Fruit fly (Drosophila melanogaster) whole organism, embryonic: ENCODE results near the gene CG6094.
A peak's percentile ranks its signal among the peaks of the same experiment; 100 is the strongest.

Experiments
- Adf1 ChIP-seq: fragments of 200-800 bp; sonication (Bioruptor generic); IDR thresholded peaks from 2 replicates; pipeline ENCODE4 v1.3.6; 2022; ENCODE audit warnings: missing biosample characterization, missing genetic modification characterization
- BtbVII ChIP-seq: fragments of 200-800 bp; sonication (Bioruptor generic); optimal IDR thresholded peaks from 3 replicates; lab custom pipeline; 2017; ENCODE audit warnings: missing biosample characterization, mild to moderate bottlenecking, missing genetic modification characterization
- CG10274 ChIP-seq: fragments of 200-800 bp; sonication (Bioruptor generic); optimal IDR thresholded peaks from 3 replicates; lab custom pipeline; 2017; ENCODE audit warnings: missing biosample characterization, mild to moderate bottlenecking, missing genetic modification characterization
- CG10366 ChIP-seq: fragments of 200-800 bp; sonication (Bioruptor generic); IDR thresholded peaks from 2 replicates; pipeline ENCODE4 v1.3.6; 2022; ENCODE audit warnings: missing biosample characterization, missing genetic modification characterization
- CG12155 ChIP-seq: fragments of 200-800 bp; sonication (Bioruptor generic); optimal IDR thresholded peaks from 3 replicates; lab custom pipeline; 2016; ENCODE audit warnings: missing biosample characterization, missing genetic modification characterization
- CG13123 ChIP-seq: fragments of 200-800 bp; sonication (Bioruptor generic); optimal IDR thresholded peaks from 2 replicates; lab custom pipeline; 2016; ENCODE audit warnings: missing biosample characterization, missing genetic modification characterization
- CG15479 ChIP-seq: fragments of 200-800 bp; sonication (Bioruptor generic); optimal IDR thresholded peaks from 3 replicates; lab custom pipeline; 2019; ENCODE audit warnings: missing biosample characterization, mild to moderate bottlenecking, missing genetic modification characterization, moderate library complexity
- CG16815 ChIP-seq: fragments of 200-800 bp; sonication (Bioruptor generic); optimal IDR thresholded peaks from 3 replicates; lab custom pipeline; 2017; ENCODE audit warnings: missing biosample characterization, mild to moderate bottlenecking, missing genetic modification characterization
- CG17328 ChIP-seq: fragments of 200-800 bp; sonication (Bioruptor generic); IDR thresholded peaks from 2 replicates; pipeline ENCODE4 v1.3.6; 2022; ENCODE audit warnings: missing biosample characterization, missing genetic modification characterization
- CG17912 ChIP-seq: fragments of 200-800 bp; sonication (Bioruptor generic); optimal IDR thresholded peaks from 2 replicates; lab custom pipeline; 2018; ENCODE audit warnings: missing biosample characterization, mild to moderate bottlenecking, missing genetic modification characterization
- CG3163 ChIP-seq: fragments of 200-800 bp; sonication (Bioruptor generic); optimal IDR thresholded peaks from 3 replicates; lab custom pipeline; 2016; ENCODE audit warnings: missing biosample characterization, missing genetic modification characterization
- CG34422 ChIP-seq: fragments of 200-800 bp; sonication (Bioruptor generic); IDR thresholded peaks from 3 replicates; pipeline ENCODE4 v1.3.6; 2022; ENCODE audit warnings: missing biosample characterization, missing genetic modification characterization
- CG4404 ChIP-seq: fragments of 200-800 bp; sonication (Bioruptor generic); IDR thresholded peaks from 2 replicates; pipeline ENCODE4 v1.3.6; 2022; ENCODE audit warnings: missing biosample characterization, missing genetic modification characterization
- CG7963 ChIP-seq: fragments of 200-800 bp; sonication (Bioruptor generic); IDR thresholded peaks from 3 replicates; pipeline ENCODE4 v1.3.6; 2022; ENCODE audit warnings: missing biosample characterization, missing genetic modification characterization; ENCODE audit not compliant: partially characterized antibody
- CG9609 ChIP-seq: fragments of 200-800 bp; sonication (Bioruptor generic); optimal IDR thresholded peaks from 3 replicates; lab custom pipeline; 2016; ENCODE audit warnings: missing biosample characterization, missing genetic modification characterization
- CHES-1-like ChIP-seq: fragments of 200-800 bp; sonication (Bioruptor generic); optimal IDR thresholded peaks from 2 replicates; lab custom pipeline; 2016; ENCODE audit warnings: missing biosample characterization, missing genetic modification characterization
- Gsc ChIP-seq: fragments of 200-800 bp; sonication (Bioruptor generic); IDR thresholded peaks from 2 replicates; pipeline ENCODE4 v1.3.6; 2022; ENCODE audit warnings: missing biosample characterization, missing genetic modification characterization
- H15 ChIP-seq: fragments of 200-800 bp; sonication (Bioruptor generic); IDR thresholded peaks from 3 replicates; pipeline ENCODE4 v1.3.6; 2022; ENCODE audit warnings: missing biosample characterization, missing genetic modification characterization
- HLH3B ChIP-seq: fragments of 200-800 bp; sonication (Bioruptor generic); IDR thresholded peaks from 2 replicates; pipeline ENCODE4 v1.3.6; 2022; ENCODE audit warnings: missing biosample characterization, missing genetic modification characterization
- HLHmδ ChIP-seq: fragments of 200-800 bp; sonication (Bioruptor generic); optimal IDR thresholded peaks from 2 replicates; lab custom pipeline; 2018; ENCODE audit warnings: missing biosample characterization, mild to moderate bottlenecking, missing genetic modification characterization, moderate library complexity
- Mes4 ChIP-seq: fragments of 200-800 bp; sonication (Bioruptor generic); optimal IDR thresholded peaks from 2 replicates; lab custom pipeline; 2016; ENCODE audit warnings: missing biosample characterization, missing genetic modification characterization
- Oaz ChIP-seq: fragments of 200-800 bp; sonication (Bioruptor generic); IDR thresholded peaks from 2 replicates; pipeline ENCODE4 v1.3.6; 2022; ENCODE audit warnings: missing biosample characterization, missing genetic modification characterization
- Opbp ChIP-seq: fragments of 200-800 bp; sonication (Bioruptor generic); IDR thresholded peaks from 3 replicates; pipeline ENCODE4 v1.3.6; 2022; ENCODE audit warnings: missing biosample characterization, missing genetic modification characterization; ENCODE audit not compliant: partially characterized antibody
- PHDP ChIP-seq: fragments of 200-800 bp; sonication (Bioruptor generic); optimal IDR thresholded peaks from 3 replicates; lab custom pipeline; 2018; ENCODE audit warnings: missing biosample characterization, mild to moderate bottlenecking, missing genetic modification characterization, moderate library complexity
- Rfx ChIP-seq: fragments of 200-800 bp; sonication (Bioruptor generic); IDR thresholded peaks from 2 replicates; pipeline ENCODE4 v1.3.6; 2022; ENCODE audit warnings: missing biosample characterization, missing genetic modification characterization
- TFAM ChIP-seq: fragments of 200-800 bp; sonication (Bioruptor generic); optimal IDR thresholded peaks from 2 replicates; lab custom pipeline; 2017; ENCODE audit warnings: missing biosample characterization, missing genetic modification characterization, inconsistent platforms
- Taf1 ChIP-seq: fragments of 200-800 bp; sonication (Bioruptor generic); IDR thresholded peaks from 2 replicates; pipeline ENCODE4 v1.3.6; 2022; ENCODE audit warnings: missing biosample characterization, missing genetic modification characterization
- Tbp ChIP-seq: fragments of >200 bp; optimal IDR thresholded peaks from 2 replicates; lab custom pipeline; 2018; ENCODE audit warnings: missing biosample characterization, missing genetic modification characterization
- ara ChIP-seq: fragments of 200-800 bp; sonication (Bioruptor generic); IDR thresholded peaks from 2 replicates; pipeline ENCODE4 v1.3.6; 2022; ENCODE audit warnings: missing biosample characterization, missing genetic modification characterization
- bcd ChIP-seq: fragments of 200-800 bp; sonication (Bioruptor generic); optimal IDR thresholded peaks from 2 replicates; lab custom pipeline; 2017; ENCODE audit warnings: missing biosample characterization, mild to moderate bottlenecking, missing genetic modification characterization
- bowl ChIP-seq: fragments of 200-800 bp; sonication (Bioruptor generic); IDR thresholded peaks from 2 replicates; pipeline ENCODE4 v1.3.6; 2022; ENCODE audit warnings: missing biosample characterization, missing genetic modification characterization
- crc ChIP-seq: fragments of 200-800 bp; sonication (Bioruptor generic); optimal IDR thresholded peaks from 2 replicates; lab custom pipeline; 2016; ENCODE audit warnings: missing biosample characterization, missing genetic modification characterization
- dati ChIP-seq: fragments of 200-800 bp; sonication (Bioruptor generic); IDR thresholded peaks from 2 replicates; pipeline ENCODE4 v1.3.6; 2022; ENCODE audit warnings: missing biosample characterization, missing genetic modification characterization
- esg ChIP-seq: fragments of 200-800 bp; sonication (Bioruptor generic); conservative IDR thresholded peaks from 2 replicates; pipeline ENCODE4 v1.3.6; 2022; ENCODE audit warnings: missing biosample characterization, missing genetic modification characterization
- exex ChIP-seq: fragments of 200-800 bp; sonication (Bioruptor generic); optimal IDR thresholded peaks from 4 replicates; lab custom pipeline; 2018; ENCODE audit warnings: missing biosample characterization, mild to moderate bottlenecking, missing genetic modification characterization, moderate library complexity
- eyg ChIP-seq: fragments of 200-800 bp; sonication (Bioruptor generic); optimal IDR thresholded peaks from 3 replicates; lab custom pipeline; 2016; ENCODE audit warnings: missing biosample characterization, missing genetic modification characterization
- fd3F ChIP-seq: fragments of 200-800 bp; sonication (Bioruptor generic); optimal IDR thresholded peaks from 2 replicates; lab custom pipeline; 2018; ENCODE audit warnings: missing biosample characterization, mild to moderate bottlenecking, missing genetic modification characterization, moderate library complexity
- gem ChIP-seq: fragments of 200-800 bp; sonication (Bioruptor generic); optimal IDR thresholded peaks from 2 replicates; lab custom pipeline; 2019; ENCODE audit warnings: missing biosample characterization, mild to moderate bottlenecking, missing genetic modification characterization, moderate library complexity
- grau ChIP-seq: fragments of 200-800 bp; optimal IDR thresholded peaks from 3 replicates; lab custom pipeline; 2019; ENCODE audit warnings: missing biosample characterization, mild to moderate bottlenecking, missing genetic modification characterization, moderate library complexity
- hbn ChIP-seq: fragments of 200-800 bp; sonication (Bioruptor generic); IDR thresholded peaks from 2 replicates; pipeline ENCODE4 v1.3.6; 2022; ENCODE audit warnings: missing biosample characterization, missing genetic modification characterization; ENCODE audit not compliant: partially characterized antibody
- jing ChIP-seq: fragments of 200-800 bp; sonication (Bioruptor generic); optimal IDR thresholded peaks from 2 replicates; lab custom pipeline; 2018; ENCODE audit warnings: missing biosample characterization, mild to moderate bottlenecking, missing genetic modification characterization
- kni ChIP-seq: fragments of 200-800 bp; sonication (Bioruptor generic); optimal IDR thresholded peaks from 3 replicates; lab custom pipeline; 2017; ENCODE audit warnings: mild to moderate bottlenecking, missing biosample characterization, missing genetic modification reagents, missing genetic modification characterization
- nerfin-1 ChIP-seq: fragments of 200-800 bp; sonication (Bioruptor generic); optimal IDR thresholded peaks from 3 replicates; lab custom pipeline; 2019; ENCODE audit warnings: missing biosample characterization, mild to moderate bottlenecking, missing genetic modification characterization, moderate library complexity
- pros ChIP-seq: fragments of 200-800 bp; sonication (Bioruptor generic); optimal IDR thresholded peaks from 3 replicates; lab custom pipeline; 2019; ENCODE audit warnings: missing biosample characterization, mild to moderate bottlenecking, missing genetic modification characterization, moderate library complexity
- rib ChIP-seq: fragments of 200-800 bp; sonication (Bioruptor generic); IDR thresholded peaks from 2 replicates; pipeline ENCODE4 v1.3.6; 2022; ENCODE audit warnings: missing biosample characterization, missing genetic modification characterization
- salm ChIP-seq: fragments of 200-800 bp; sonication (Bioruptor generic); optimal IDR thresholded peaks from 2 replicates; lab custom pipeline; 2018; ENCODE audit warnings: missing biosample characterization, mild to moderate bottlenecking, missing genetic modification characterization
- slp2 ChIP-seq: fragments of 200-800 bp; sonication (Bioruptor generic); optimal IDR thresholded peaks from 2 replicates; lab custom pipeline; 2016; ENCODE audit warnings: missing biosample characterization, missing genetic modification characterization
- stwl ChIP-seq: fragments of 200-800 bp; sonication (Bioruptor generic); optimal IDR thresholded peaks from 3 replicates; lab custom pipeline; 2018; ENCODE audit warnings: missing biosample characterization, mild to moderate bottlenecking, missing genetic modification characterization, moderate library complexity
- tll ChIP-seq, 2 experiments: fragments of 200-800 bp in 1 of 2; fragments of >200 bp in 1 of 2; sonication (Bioruptor generic) in 1 of 2; optimal IDR thresholded peaks; 2 replicates each; lab custom pipeline; 2017 to 2019; ENCODE audit warnings: missing biosample characterization in 2 of 2, missing genetic modification characterization in 2 of 2, mild to moderate bottlenecking in 1 of 2, moderate library complexity in 1 of 2
- unc-4 ChIP-seq: fragments of 200-800 bp; sonication (Bioruptor generic); IDR thresholded peaks from 2 replicates; pipeline ENCODE4 v1.3.6; 2022; ENCODE audit warnings: missing biosample characterization, missing genetic modification characterization; ENCODE audit not compliant: partially characterized antibody
- zen ChIP-seq: fragments of 200-800 bp; sonication (Bioruptor generic); optimal IDR thresholded peaks from 3 replicates; lab custom pipeline; 2018; ENCODE audit warnings: missing biosample characterization, mild to moderate bottlenecking, missing genetic modification characterization, moderate library complexity

The CG6094 gene

dm6 chr2L:10468388-10468787, 38.5 kb upstream of the CG6094 start (continued):
- TF ChIP-seq CG15479 (GFP tag; lab: Kevin White, UChicago) (no peak), CG17912 (GFP tag; lab: Kevin White, UChicago) (no peak), CG13123 (no peak), BtbVII (GFP tag; lab: Kevin White, UChicago) (peak; percentile 18), TFAM (GFP tag; lab: Kevin White, UChicago) (no peak), kni (GFP tag; lab: Kevin White, UChicago) (no peak), ara (GFP tag; lab: Robert Waterston, UW) (peak; percentile 66; the same call in 1 of the 2 replicates), CG10366 (GFP tag; lab: Robert Waterston, UW) (peak; percentile 40), CG16815 (no peak), Opbp (no peak), crc (GFP tag; lab: Kevin White, UChicago) (no peak), HLH3B (GFP tag; lab: Robert Waterston, UW) (peak; percentile 75), fd3F (GFP tag; lab: Kevin White, UChicago) (peak; percentile 33), zen (no peak), slp2 (no peak), CG12155 (GFP tag; lab: Kevin White, UChicago) (peak; percentile 10), Oaz (GFP tag; lab: Robert Waterston, UW) (no peak), stwl (tag; lab: Kevin White, UChicago) (no peak), CG4404 (GFP tag; lab: Robert Waterston, UW) (no peak), hbn (GFP tag; lab: Robert Waterston, UW) (no peak), rib (GFP tag; lab: Robert Waterston, UW) (no peak), esg (GFP tag; lab: Robert Waterston, UW) (peak; percentile 61), gem (peak; percentile 69), CG17328 (no peak), Taf1 (GFP tag; lab: Robert Waterston, UW) (peak; percentile 61), Mes4 (no peak), tll (GFP tag; optimal IDR thresholded peaks at IDR 0.05; lab: Kevin White, UChicago) (no peak), CHES-1-like (GFP tag; lab: Kevin White, UChicago) (no peak), dati (GFP tag; lab: Robert Waterston, UW) (peak; percentile 56; the same call in 1 of the 2 replicates), exex (tag; lab: Kevin White, UChicago) (peak; percentile 4), CG9609 (GFP tag; lab: Kevin White, UChicago) (no peak), bcd (GFP tag; lab: Kevin White, UChicago) (peak; percentile 48), HLHmδ (GFP tag; lab: Kevin White, UChicago) (no peak), CG7963 (GFP tag; lab: Robert Waterston, UW) (no peak), CG34422 (GFP tag; lab: Robert Waterston, UW) (peak; percentile 73; the same call in 2 of the 3 replicates), CG3163 (GFP tag; lab: Kevin White, UChicago) (no peak), nerfin-1 (tag; lab: Kevin White, UChicago) (no peak), Tbp (GFP tag; lab: Kevin White, UChicago) (no peak), pros (GFP tag; lab: Kevin White, UChicago) (no peak), H15 (GFP tag; lab: Robert Waterston, UW) (peak; percentile 50; the same call in 1 of the 3 replicates), salm (tag; lab: Kevin White, UChicago) (peak; percentile 11), unc-4 (GFP tag; lab: Robert Waterston, UW) (no peak), eyg (GFP tag; lab: Kevin White, UChicago) (no peak), CG10274 (GFP tag; lab: Kevin White, UChicago) (no peak), PHDP (tag; lab: Kevin White, UChicago) (peak; percentile 59), jing (peak; percentile 14), bowl (GFP tag; lab: Robert Waterston, UW) (peak; percentile 28; the same call in 1 of the 2 replicates), Adf1 (peak; percentile 34; the same call in 1 of the 2 replicates), grau (peak; percentile 61), Rfx (GFP tag; lab: Robert Waterston, UW) (peak; percentile 86), Gsc (GFP tag; lab: Robert Waterston, UW) (no peak)
